Worm (Caenorhabditis elegans) whole organism, L4 larva: Measurements from ENCODE around the gene H04M03.12.

Source experiments
- D1046.2 ChIP-seq: fragments of 200-800 bp; sonication (Bioruptor generic); IDR thresholded peaks from 2 replicates; pipeline ENCODE4 v1.3.6; 2022; ENCODE audit warnings: missing genetic modification characterization, missing compliant biosample characterization
- F37D6.2 ChIP-seq: sonication (generic microtip); optimal IDR thresholded peaks from 2 replicates; lab custom pipeline; 2016; ENCODE audit warnings: mild to moderate bottlenecking, missing genetic modification characterization, missing compliant biosample characterization
- R02D3.7 ChIP-seq: fragments of 150-350 bp; sonication (generic microtip); optimal IDR thresholded peaks from 3 replicates; lab custom pipeline; 2014; ENCODE audit warnings: missing biosample characterization, missing genetic modification characterization
- T20F7.1 ChIP-seq: fragments of 200-800 bp; sonication (Bioruptor generic); optimal IDR thresholded peaks from 2 replicates; lab custom pipeline; 2018; ENCODE audit warnings: mild to moderate bottlenecking, missing genetic modification characterization, missing compliant biosample characterization
- T26A8.4 ChIP-seq: fragments of 200-800 bp; sonication (Bioruptor generic); IDR thresholded peaks from 2 replicates; pipeline ENCODE4 v1.3.6; 2022; ENCODE audit warnings: missing genetic modification characterization, missing compliant biosample characterization
- Y105C5A.15 ChIP-seq: fragments of 200-800 bp; sonication (Bioruptor generic); IDR thresholded peaks from 2 replicates; pipeline ENCODE4 v1.3.6; 2022; ENCODE audit warnings: missing genetic modification characterization, missing compliant biosample characterization
- Y5F2A.4 ChIP-seq: fragments of 200-800 bp; sonication (Bioruptor generic); optimal IDR thresholded peaks from 2 replicates; lab custom pipeline; 2018; ENCODE audit warnings: mild to moderate bottlenecking, missing genetic modification characterization, missing compliant biosample characterization
- ZK546.5 ChIP-seq, 2 experiments: sonication (generic microtip); optimal IDR thresholded peaks; 2 replicates each; lab custom pipeline; 2017; ENCODE audit warnings: missing biosample characterization in 2 of 2, missing genetic modification characterization in 2 of 2
- aly-2 ChIP-seq: sonication (generic microtip); optimal IDR thresholded peaks from 2 replicates; lab custom pipeline; 2018; ENCODE audit warnings: missing biosample characterization, missing genetic modification characterization
- ama-1 ChIP-seq: fragments of 150-350 bp; optimal IDR thresholded peaks from 2 replicates; lab custom pipeline; 2014; ENCODE audit warnings: inconsistent platforms, mixed read lengths
- ceh-20 ChIP-seq: fragments of 200-800 bp; sonication (Bioruptor generic); IDR thresholded peaks from 2 replicates; pipeline ENCODE4 v1.3.6; 2022; ENCODE audit warnings: missing genetic modification reagents, missing genetic modification characterization, missing compliant biosample characterization
- ceh-62 ChIP-seq: sonication (generic microtip); optimal IDR thresholded peaks from 2 replicates; lab custom pipeline; 2017; ENCODE audit warnings: missing biosample characterization, missing genetic modification characterization
- ceh-82 ChIP-seq: sonication (generic microtip); optimal IDR thresholded peaks from 2 replicates; lab custom pipeline; 2017; ENCODE audit warnings: missing biosample characterization, missing genetic modification characterization
- ces-1 ChIP-seq: fragments of 150-350 bp; sonication (generic microtip); optimal IDR thresholded peaks from 4 replicates; lab custom pipeline; 2014; ENCODE audit warnings: missing biosample characterization, missing genetic modification reagents, missing genetic modification characterization
- cey-2 ChIP-seq: sonication (generic microtip); optimal IDR thresholded peaks from 3 replicates; lab custom pipeline; 2017; ENCODE audit warnings: missing genetic modification characterization, mild to moderate bottlenecking, missing compliant biosample characterization, antibody characterized with exemption, borderline replicate concordance; ENCODE audit not compliant: insufficient read depth
- ctbp-1 ChIP-seq: fragments of 200-800 bp; sonication (Bioruptor generic); IDR thresholded peaks from 2 replicates; pipeline ENCODE4 v1.3.6; 2022; ENCODE audit warnings: missing genetic modification reagents, missing genetic modification characterization, missing compliant biosample characterization
- daf-16 ChIP-seq, 3 experiments: sonication (generic microtip); optimal IDR thresholded peaks; 2 replicates each; lab custom pipeline; 2016 to 2017; ENCODE audit warnings: missing genetic modification characterization in 3 of 3, missing genetic modification reagents in 3 of 3, mild to moderate bottlenecking in 2 of 3, missing compliant biosample characterization in 2 of 3, missing biosample characterization in 1 of 3, moderate library complexity in 1 of 3
- dmd-6 ChIP-seq: fragments of 200-800 bp; sonication (Bioruptor generic); IDR thresholded peaks from 2 replicates; pipeline ENCODE4 v1.3.6; 2022; ENCODE audit warnings: missing genetic modification reagents, missing genetic modification characterization, missing compliant biosample characterization
- dmd-9 ChIP-seq: fragments of 200-800 bp; sonication (Bioruptor generic); IDR thresholded peaks from 2 replicates; pipeline ENCODE4 v1.3.6; 2022; ENCODE audit warnings: missing genetic modification reagents, missing genetic modification characterization, missing compliant biosample characterization
- dpl-1 ChIP-seq: fragments of 150-350 bp; optimal IDR thresholded peaks from 2 replicates; lab custom pipeline; 2014; ENCODE audit warnings: missing biosample characterization, missing genetic modification reagents, missing genetic modification characterization
- fkh-10 ChIP-seq: fragments of 150-350 bp; optimal IDR thresholded peaks from 2 replicates; lab custom pipeline; 2014; ENCODE audit warnings: missing biosample characterization, missing genetic modification reagents, missing genetic modification characterization
- hmg-1.1 ChIP-seq: fragments of 200-800 bp; sonication (Bioruptor generic); IDR thresholded peaks from 2 replicates; pipeline ENCODE4 v1.3.6; 2022; ENCODE audit warnings: missing genetic modification reagents, missing genetic modification characterization, missing compliant biosample characterization
- lir-3 ChIP-seq: sonication (generic microtip); optimal IDR thresholded peaks from 2 replicates; lab custom pipeline; 2016; ENCODE audit warnings: mild to moderate bottlenecking, missing genetic modification characterization, missing compliant biosample characterization
- lsy-2 ChIP-seq, 2 experiments: fragments of 150-350 bp in 1 of 2; sonication (generic microtip) in 1 of 2; optimal IDR thresholded peaks; 2 replicates each; lab custom pipeline; 2014 to 2017; ENCODE audit warnings: missing biosample characterization in 2 of 2, missing genetic modification characterization in 2 of 2
- mdt-29 ChIP-seq: fragments of 200-800 bp; sonication (Bioruptor generic); IDR thresholded peaks from 2 replicates; pipeline ENCODE4 v1.3.6; 2022; ENCODE audit warnings: missing genetic modification reagents, missing genetic modification characterization, missing compliant biosample characterization
- mep-1 ChIP-seq: fragments of 150-350 bp; sonication (generic microtip); optimal IDR thresholded peaks from 3 replicates; lab custom pipeline; 2014; ENCODE audit warnings: missing biosample characterization, missing genetic modification characterization
- mxl-2 ChIP-seq: fragments of 200-800 bp; sonication (Bioruptor generic); conservative IDR thresholded peaks from 2 replicates; pipeline ENCODE4 v1.3.6; 2022; ENCODE audit warnings: missing genetic modification reagents, missing genetic modification characterization, missing compliant biosample characterization
- nhr-111 ChIP-seq: fragments of 200-800 bp; sonication (Bioruptor generic); optimal IDR thresholded peaks from 2 replicates; lab custom pipeline; 2018; ENCODE audit warnings: mild to moderate bottlenecking, missing genetic modification characterization, missing compliant biosample characterization
- nhr-25 ChIP-seq: sonication (generic microtip); optimal IDR thresholded peaks from 2 replicates; lab custom pipeline; 2017; ENCODE audit warnings: missing genetic modification characterization, mild to moderate bottlenecking, missing compliant biosample characterization, antibody characterized with exemption, moderate library complexity, borderline replicate concordance; ENCODE audit not compliant: insufficient read depth
- nhr-42 ChIP-seq: fragments of 200-800 bp; sonication (Bioruptor generic); IDR thresholded peaks from 2 replicates; pipeline ENCODE4 v1.3.6; 2022; ENCODE audit warnings: missing genetic modification characterization, missing compliant biosample characterization
- nhr-48 ChIP-seq: sonication (generic microtip); optimal IDR thresholded peaks from 2 replicates; lab custom pipeline; 2016; ENCODE audit warnings: mild to moderate bottlenecking, missing genetic modification characterization, missing compliant biosample characterization
- nhr-76 ChIP-seq: fragments of 150-350 bp; optimal IDR thresholded peaks from 2 replicates; lab custom pipeline; 2014; ENCODE audit warnings: missing biosample characterization, missing genetic modification characterization
- sdz-12 ChIP-seq: fragments of 200-800 bp; sonication (Bioruptor generic); optimal IDR thresholded peaks from 2 replicates; lab custom pipeline; 2018; ENCODE audit warnings: mild to moderate bottlenecking, missing genetic modification characterization, missing compliant biosample characterization
- snpc-1.2 ChIP-seq: fragments of 200-800 bp; sonication (Bioruptor generic); IDR thresholded peaks from 2 replicates; pipeline ENCODE4 v1.3.6; 2022; ENCODE audit warnings: missing genetic modification reagents, missing genetic modification characterization, missing compliant biosample characterization
- spr-1 ChIP-seq: sonication (generic microtip); optimal IDR thresholded peaks from 2 replicates; lab custom pipeline; 2016; ENCODE audit warnings: mild to moderate bottlenecking, missing genetic modification characterization, missing compliant biosample characterization
- tag-97 ChIP-seq: fragments of 200-800 bp; sonication (Bioruptor generic); IDR thresholded peaks from 2 replicates; pipeline ENCODE4 v1.3.6; 2022; ENCODE audit warnings: missing genetic modification characterization, missing compliant biosample characterization
- tra-1 ChIP-seq: fragments of 200-800 bp; sonication (Bioruptor generic); IDR thresholded peaks from 2 replicates; pipeline ENCODE4 v1.3.6; 2022; ENCODE audit warnings: missing genetic modification reagents, missing genetic modification characterization, missing compliant biosample characterization
- unc-62 ChIP-seq, 3 experiments: fragments of 150-350 bp in 1 of 3; sonication (generic microtip); optimal IDR thresholded peaks in 2 of 3; peaks in 1 of 3; 1 replicate in 1 of 3; 2 replicates in 2 of 3; lab custom pipeline; 2014 to 2017; ENCODE audit warnings: missing biosample characterization in 3 of 3, missing genetic modification characterization in 3 of 3, missing genetic modification reagents in 3 of 3, missing genotype in 1 of 3
- zag-1 ChIP-seq: fragments of 150-350 bp; optimal IDR thresholded peaks from 2 replicates; lab custom pipeline; 2014; ENCODE audit warnings: missing biosample characterization, missing genetic modification characterization
- zip-11 ChIP-seq: fragments of 200-800 bp; sonication (Bioruptor generic); IDR thresholded peaks from 2 replicates; pipeline ENCODE4 v1.3.6; 2022; ENCODE audit warnings: missing genetic modification characterization, missing compliant biosample characterization
- zip-2 ChIP-seq: fragments of 150-350 bp; optimal IDR thresholded peaks from 2 replicates; lab custom pipeline; 2014; ENCODE audit warnings: missing biosample characterization, missing genetic modification characterization
- ztf-11 ChIP-seq: fragments of 150-350 bp; optimal IDR thresholded peaks from 2 replicates; lab custom pipeline; 2014; ENCODE audit warnings: missing biosample characterization, missing genetic modification characterization
- ztf-7 ChIP-seq: fragments of 150-350 bp; optimal IDR thresholded peaks from 2 replicates; lab custom pipeline; 2014; ENCODE audit warnings: missing biosample characterization, missing genetic modification characterization

Gene H04M03.12

DNA sequence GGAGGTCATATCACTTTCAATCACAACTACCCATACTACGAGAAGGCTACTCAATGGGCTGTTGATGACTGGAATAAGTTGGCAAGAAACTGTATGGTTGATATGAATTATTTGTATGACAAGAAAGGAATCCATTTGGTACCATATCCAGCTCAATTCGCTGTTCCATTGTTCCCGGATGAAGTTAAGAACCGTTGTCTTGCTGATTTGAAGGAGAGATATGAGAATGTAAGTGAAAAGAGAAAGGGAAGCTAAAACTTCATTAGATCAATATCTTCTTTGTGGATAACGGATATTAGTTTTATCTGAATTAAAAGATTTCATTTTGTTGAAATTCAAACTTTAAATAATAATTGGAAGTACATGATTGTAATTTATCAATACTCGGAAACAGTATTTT, 16.6 kb downstream of the H04M03.12 start:
- TF ChIP-seq T20F7.1 (no peak), ceh-20 (GFP tag; lab: Robert Waterston, UW) (no peak), lsy-2 (tag; optimal IDR thresholded peaks at IDR 0.05; lab: Kevin White, UChicago) (no peak), zag-1 (no peak), nhr-42 (GFP tag; lab: Robert Waterston, UW) (no peak), ztf-7 (tag; lab: Kevin White, UChicago) (no peak), hmg-1.1 (GFP tag; lab: Robert Waterston, UW) (no peak), mxl-2 (no peak), nhr-76 (no peak), T26A8.4 (GFP tag; lab: Robert Waterston, UW) (no peak), ces-1 (GFP tag; lab: Kevin White, UChicago) (no peak), Y105C5A.15 (GFP tag; lab: Robert Waterston, UW) (no peak), Y5F2A.4 (no peak), sdz-12 (GFP tag; lab: Kevin White, UChicago) (no peak)

DNA sequence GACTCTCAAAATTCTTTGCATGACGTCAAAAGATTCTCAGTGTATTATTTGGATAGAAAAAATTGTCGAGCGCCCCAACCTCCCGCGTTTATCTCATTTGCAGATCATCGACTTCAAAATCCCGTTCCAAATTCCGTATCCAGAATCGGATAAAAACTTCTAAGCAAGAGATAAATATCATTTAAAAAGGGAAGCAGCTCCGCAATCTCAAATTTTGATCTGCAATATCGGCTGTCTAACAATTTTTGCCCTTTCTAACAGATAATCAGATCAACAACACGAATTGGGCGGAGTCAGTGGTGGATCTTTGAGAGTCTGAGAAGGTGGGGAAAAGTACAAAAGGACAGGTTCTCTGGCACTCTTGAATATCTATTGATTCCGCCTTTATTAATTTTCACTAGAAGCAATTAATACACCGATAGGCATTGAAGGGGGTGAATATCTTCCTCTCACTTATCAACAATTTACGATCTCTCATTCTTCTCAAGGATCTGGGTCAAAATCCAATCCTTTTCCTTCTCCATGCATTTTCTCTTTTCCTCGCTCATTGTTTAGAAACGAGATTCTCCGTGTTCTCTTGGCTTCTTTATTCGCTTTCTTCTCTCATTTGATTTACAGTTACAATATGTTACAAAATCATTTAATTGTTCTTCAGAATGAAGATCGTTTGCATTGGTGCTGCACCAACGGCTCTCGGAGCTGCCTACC, 17.8 kb downstream of the H04M03.12 start, which contains the start of gene glf-1:
TSS of gene glf-1 (plus strand) at position 656 of the 708 bp plus-strand sequence.
- TF ChIP-seq R02D3.7 (tag; lab: Kevin White, UChicago): no peak
- TF ChIP-seq T26A8.4 (GFP tag; lab: Robert Waterston, UW): no peak
- TF ChIP-seq ztf-11 (tag; lab: Kevin White, UChicago): no peak
- peak in 1 of 2 experiments; percentile 29 for TF ChIP-seq unc-62 (GFP tag; optimal IDR thresholded peaks at IDR 0.05 in 1 of 2; lab: Kevin White, UChicago)
- TF ChIP-seq unc-62 (tag; optimal IDR thresholded peaks at IDR 0.05; lab: Kevin White, UChicago): no peak
- TF ChIP-seq fkh-10 (GFP tag; lab: Kevin White, UChicago): no peak

DNA sequence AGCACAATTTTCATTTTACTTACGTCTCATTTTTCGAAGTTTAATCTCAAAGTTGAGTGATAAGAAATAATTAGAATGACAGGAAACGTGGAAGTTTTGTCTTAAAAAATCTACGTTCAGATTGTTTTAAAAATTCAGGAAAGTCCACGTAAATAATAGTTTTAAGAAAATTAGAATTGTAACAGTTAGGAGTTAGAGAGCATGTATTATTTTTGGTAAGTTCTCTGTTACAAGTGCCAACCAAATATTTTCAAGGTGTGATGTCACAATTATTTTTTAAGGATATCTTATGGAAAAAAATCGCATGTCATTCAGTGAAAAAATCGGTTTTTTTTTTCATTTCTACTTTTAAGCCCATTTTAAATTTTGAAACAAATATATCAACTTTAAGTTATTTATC, 18.7 kb downstream of the H04M03.12 start, which contains the start of gene H04M03.11:
TSS of gene H04M03.11 (minus strand) at position 101 of the 400 bp plus-strand sequence.
- TF ChIP-seq D1046.2 (no peak), ceh-20 (GFP tag; lab: Robert Waterston, UW) (no peak), ama-1 (lab: Kevin White, UChicago) (no peak), daf-16 (GFP tag; optimal IDR thresholded peaks at IDR 0.05; lab: Kevin White, UChicago) (no peak), daf-16 (tag; optimal IDR thresholded peaks at IDR 0.05; lab: Kevin White, UChicago) (no peak), Y105C5A.15 (GFP tag; lab: Robert Waterston, UW) (no peak), R02D3.7 (tag; lab: Kevin White, UChicago) (no peak)

DNA sequence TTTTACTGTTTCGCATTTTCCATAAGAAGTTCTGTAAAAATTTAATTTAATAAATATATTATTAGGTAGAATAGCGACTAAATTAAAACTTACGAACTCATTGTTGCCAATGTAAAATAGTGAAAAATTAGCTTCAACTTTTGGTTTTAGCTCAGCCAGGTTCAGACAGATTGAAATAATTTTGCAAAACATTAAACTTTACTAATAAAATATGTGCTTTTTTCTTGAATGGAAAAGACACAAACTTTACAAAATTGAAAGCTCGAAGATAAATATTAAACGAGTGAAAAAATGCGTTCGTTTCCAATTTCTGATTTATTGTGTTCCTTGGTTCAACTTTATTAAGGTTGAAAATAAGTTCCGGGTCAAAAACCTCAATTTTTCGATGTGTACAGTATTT, 23.3 kb downstream of the H04M03.12 start, which contains the start of gene srv-22:
TSS of gene srv-22 (minus strand) at position 101 of the 400 bp plus-strand sequence.
- TF ChIP-seq D1046.2: no peak
- no peak for TF ChIP-seq zip-11
- no peak for TF ChIP-seq dmd-9 (GFP tag; lab: Robert Waterston, UW)
- TF ChIP-seq ZK546.5 (tag; optimal IDR thresholded peaks at IDR 0.05; lab: Kevin White, UChicago): no peak
- TF ChIP-seq snpc-1.2: no peak
- no peak for TF ChIP-seq cey-2 (tag; lab: Kevin White, UChicago)
- TF ChIP-seq, all 104 proteins: peak for 0

DNA sequence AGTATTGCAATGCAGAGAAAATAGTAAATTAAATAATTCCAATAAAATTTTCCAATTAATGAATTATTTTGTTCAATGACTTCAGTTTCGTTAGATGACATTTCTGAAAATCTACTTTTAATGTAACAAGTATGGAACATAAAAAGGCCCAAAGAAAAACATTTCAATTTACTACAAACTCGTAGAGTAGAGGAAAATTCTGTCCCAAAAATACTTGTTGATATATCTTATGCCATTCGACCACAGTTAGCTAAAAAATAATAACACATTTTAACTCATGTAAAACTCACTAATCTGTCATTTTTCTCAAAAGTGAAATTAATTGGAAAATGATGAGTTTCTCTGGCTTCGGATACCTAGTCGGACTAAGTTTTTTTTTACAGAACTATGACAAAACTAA, 25.9 kb downstream of the H04M03.12 start, which contains the start of gene srv-21:
TSS of gene srv-21 (minus strand) at position 101 of the 400 bp plus-strand sequence.
- TF ChIP-seq aly-2 (tag; lab: Kevin White, UChicago) (no peak), nhr-42 (GFP tag; lab: Robert Waterston, UW) (no peak), nhr-76 (no peak), tra-1 (GFP tag; lab: Robert Waterston, UW) (no peak), mep-1 (tag; lab: Kevin White, UChicago) (no peak), zip-2 (no peak), nhr-25 (tag; lab: Kevin White, UChicago) (no peak), mdt-29 (GFP tag; lab: Robert Waterston, UW) (no peak), lir-3 (no peak), ceh-82 (tag; lab: Kevin White, UChicago) (no peak), dmd-6 (no peak), nhr-111 (no peak), dpl-1 (GFP tag; lab: Kevin White, UChicago) (no peak), F37D6.2 (tag; lab: Kevin White, UChicago) (no peak), ctbp-1 (no peak), ceh-62 (tag; lab: Kevin White, UChicago) (no peak), nhr-48 (tag; lab: Kevin White, UChicago) (no peak), tag-97 (GFP tag; lab: Robert Waterston, UW) (no peak), spr-1 (tag; lab: Kevin White, UChicago) (no peak)
